Fruit fly (Drosophila melanogaster): ENCODE measurements around the gene CAH16.

dm6 chr3R:31270783-31271427 is 10.9 kb downstream of the CAH16 start:
- TF ChIP-seq h (GFP tag; optimal IDR thresholded peaks at IDR 0.05) (peak; percentile 22), Hr78 (GFP tag; optimal IDR thresholded peaks at IDR 0.05) (no peak), dl (GFP tag; optimal IDR thresholded peaks at IDR 0.05; ENCODE audit: insufficient read depth in 1 of 2, partially characterized antibody in 2 of 2) (no peak), Hr83 (GFP tag; optimal IDR thresholded peaks at IDR 0.05; ENCODE audit: poor library complexity, severe bottlenecking) (no peak), CG32264 (GFP tag; optimal IDR thresholded peaks at IDR 0.05) (no peak), Dif (GFP tag; optimal IDR thresholded peaks at IDR 0.05; ENCODE audit: partially characterized antibody) (no peak), br (GFP tag; optimal IDR thresholded peaks at IDR 0.05) (peak; percentile 18), N (GFP tag; optimal IDR thresholded peaks at IDR 0.05) (no peak), OdsH (GFP tag; optimal IDR thresholded peaks at IDR 0.05) (peak; percentile 10), Abd-B (GFP tag; optimal IDR thresholded peaks at IDR 0.05) (no peak)
